Fruit fly (Drosophila melanogaster): Measurements from ENCODE around the gene KFase.

DNA sequence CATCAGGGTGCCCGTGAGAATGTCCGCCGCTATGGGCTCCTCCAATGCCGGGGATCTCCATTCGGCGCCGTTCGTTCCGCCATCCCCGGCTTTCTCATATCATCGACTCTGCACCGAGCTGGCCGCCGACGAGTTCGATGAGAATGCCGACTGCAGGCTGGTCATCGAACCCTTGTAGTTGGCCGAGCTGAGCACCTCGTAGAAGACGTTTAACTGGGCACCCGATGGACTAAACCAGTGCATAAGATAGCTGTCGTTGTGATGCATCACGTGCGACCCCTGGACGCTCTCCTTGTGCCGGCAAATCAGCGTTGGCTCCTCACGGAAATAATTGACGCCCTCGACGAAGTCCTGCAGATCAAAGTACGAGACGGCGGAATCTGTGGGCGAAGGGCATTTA, 38.8 kb downstream of the KFase start:
- TF ChIP-seq psq (optimal IDR thresholded peaks at IDR 0.05) (no peak), EcR (GFP tag; optimal IDR thresholded peaks at IDR 0.05) (no peak)
